Worm (Caenorhabditis elegans): ENCODE results near the gene ets-10.
A peak's percentile ranks its signal among the peaks of the same experiment; 100 is the strongest.

Gene ets-10

DNA sequence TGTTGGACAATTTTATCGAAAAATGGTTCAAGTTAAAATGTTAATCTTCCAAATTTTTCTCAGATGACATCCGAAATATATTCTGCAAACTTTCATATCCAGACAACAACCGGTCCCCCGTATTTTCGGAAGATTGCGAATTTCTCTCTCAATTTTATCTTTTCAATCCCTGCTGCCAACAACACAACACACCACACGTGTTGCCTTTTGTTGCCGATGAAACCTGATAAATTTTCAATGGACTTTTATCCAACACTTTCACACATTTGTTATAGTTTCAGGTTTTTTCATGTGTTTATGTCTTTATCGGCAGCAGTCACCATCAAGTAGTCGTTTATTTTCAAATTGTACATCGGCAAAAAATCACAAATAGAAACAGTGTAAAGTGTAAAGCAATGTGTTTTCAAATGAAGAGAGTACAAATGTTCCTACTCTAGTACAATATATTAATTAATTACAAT lies 37.7 kb upstream of the ets-10 start (continued):
- TF ChIP-seq zfp-3 (GFP tag; conservative IDR thresholded peaks at IDR 0.05): peak; percentile 72
- TF ChIP-seq ceh-20 (GFP tag; IDR thresholded peaks at IDR 0.05): 0 out of 2 replicates have a peak, but pooled peaks have one; percentile 35
- peak; percentile 19 for TF ChIP-seq pqm-1 (tag; optimal IDR thresholded peaks at IDR 0.05)
- peak; percentile 26; the same call in 1 of the 2 replicates for TF ChIP-seq dmd-6 (GFP tag; IDR thresholded peaks at IDR 0.05)
- TF ChIP-seq fkh-10 (GFP tag; optimal IDR thresholded peaks at IDR 0.05): no peak
- peak in 1 of 2 experiments; percentile 91 for TF ChIP-seq unc-62 (GFP tag; optimal IDR thresholded peaks at IDR 0.05 in 1 of 2)
- no peak for TF ChIP-seq unc-62 (tag; optimal IDR thresholded peaks at IDR 0.05)
- TF ChIP-seq nhr-102 (tag; optimal IDR thresholded peaks at IDR 0.05): peak; percentile 38
- no peak for TF ChIP-seq ces-1 (GFP tag; optimal IDR thresholded peaks at IDR 0.05)

DNA sequence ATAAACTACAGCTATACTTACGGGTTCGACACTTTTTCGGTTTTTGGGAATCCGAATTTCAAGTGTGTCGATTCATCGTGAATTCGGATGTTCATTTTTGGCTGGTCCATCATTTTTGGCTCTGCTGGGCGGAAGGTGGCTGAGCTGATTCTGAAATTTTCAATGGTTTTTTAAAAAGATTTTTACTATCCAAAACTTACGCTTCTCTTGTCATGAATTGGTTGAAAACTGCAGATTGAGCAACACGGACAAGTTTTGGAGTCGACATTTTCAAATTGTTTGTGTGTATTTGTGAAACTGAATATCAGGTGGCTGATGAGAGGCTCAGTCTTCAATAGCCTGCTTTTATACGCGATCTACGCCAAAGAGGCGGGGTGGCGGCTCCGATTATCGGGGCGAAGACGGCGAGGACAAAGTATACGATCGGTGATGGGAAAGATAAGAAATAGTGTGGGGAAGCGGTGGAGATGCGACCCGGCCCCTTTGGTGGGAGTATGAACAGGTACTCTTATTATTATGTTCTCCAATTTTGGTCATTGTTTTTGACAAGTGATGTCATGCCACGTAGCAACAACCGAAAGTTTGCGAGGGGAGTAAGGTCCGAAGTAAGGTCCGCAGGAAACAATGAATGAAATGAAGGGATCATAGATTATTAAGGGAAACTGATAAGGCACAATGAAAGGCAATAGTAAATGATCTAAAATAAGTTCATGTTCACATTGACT lies 37.0 kb upstream of the ets-10 start, which contains the start of gene F48D6.4:
Gene F48D6.4 (minus strand): TSS at position 346 of the 725 bp plus-strand sequence.
- TF ChIP-seq nhr-6 (tag; optimal IDR thresholded peaks at IDR 0.05): no peak
- peak; percentile 50; the same call in 1 of the 2 replicates for TF ChIP-seq php-3 (GFP tag; IDR thresholded peaks at IDR 0.05)
- TF ChIP-seq ama-1 (optimal IDR thresholded peaks at IDR 0.05): peak; percentile 85
- TF ChIP-seq F37D6.2 (tag; optimal IDR thresholded peaks at IDR 0.05): no peak
- peak; percentile 53 for TF ChIP-seq hlh-11 (tag; optimal IDR thresholded peaks at IDR 0.05)
- TF ChIP-seq hif-1 (tag; optimal IDR thresholded peaks at IDR 0.05): peak in 1 of 2 experiments; percentile 34
- TF ChIP-seq dve-1 (tag; optimal IDR thresholded peaks at IDR 0.05; ENCODE audit: insufficient read depth): peak; percentile 56
- peak; percentile 4 for TF ChIP-seq mes-2 (tag; optimal IDR thresholded peaks at IDR 0.05; ENCODE audit: poor library complexity, severe bottlenecking)
- TF ChIP-seq ceh-28 (tag; optimal IDR thresholded peaks at IDR 0.05): no peak
- TF ChIP-seq ceh-44 (GFP tag; IDR thresholded peaks at IDR 0.05): no peak
- 0 out of 2 replicates have a peak, but pooled peaks have one; percentile 16 for TF ChIP-seq set-16 (GFP tag; IDR thresholded peaks at IDR 0.05)
- no peak for TF ChIP-seq daf-16 (GFP tag; optimal IDR thresholded peaks at IDR 0.05)
- peak; percentile 61 for TF ChIP-seq daf-16 (tag; optimal IDR thresholded peaks at IDR 0.05)
- no peak for TF ChIP-seq attf-4 (tag; optimal IDR thresholded peaks at IDR 0.05)
- TF ChIP-seq tra-1 (GFP tag; IDR thresholded peaks at IDR 0.05): 0 out of 2 replicates have a peak, but pooled peaks have one; percentile 20
- peak in 1 of 2 experiments; percentile 42 for TF ChIP-seq unc-62 (GFP tag; optimal IDR thresholded peaks at IDR 0.05 in 1 of 2)
- no peak for TF ChIP-seq unc-62 (tag; optimal IDR thresholded peaks at IDR 0.05)

DNA sequence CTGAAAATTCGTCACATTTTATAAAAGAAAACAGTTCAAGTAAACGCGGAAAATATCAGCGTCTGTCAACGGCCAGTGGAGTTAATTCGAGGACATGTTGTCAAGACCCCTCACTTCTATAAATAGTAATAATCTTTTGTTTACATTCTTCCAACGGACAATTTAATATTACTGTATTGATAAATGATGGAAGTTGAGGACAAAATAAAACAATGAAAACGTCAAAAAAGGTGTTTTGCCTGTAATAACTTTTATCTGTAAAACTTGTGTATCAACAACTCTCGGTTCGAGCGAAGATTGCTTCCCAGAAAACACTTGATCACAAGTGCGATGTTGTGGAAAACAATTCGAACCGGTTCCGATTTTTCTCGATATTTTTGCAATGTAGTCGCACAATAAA lies 35.6 kb upstream of the ets-10 start:
- TF ChIP-seq daf-16 (GFP tag; optimal IDR thresholded peaks at IDR 0.05) (no peak), daf-16 (tag; optimal IDR thresholded peaks at IDR 0.05) (peak; percentile 100), daf-8 (GFP tag; IDR thresholded peaks at IDR 0.05) (no peak), php-3 (GFP tag; IDR thresholded peaks at IDR 0.05) (peak; percentile 94), nhr-77 (tag; optimal IDR thresholded peaks at IDR 0.05) (peak; percentile 48), nhr-48 (tag; optimal IDR thresholded peaks at IDR 0.05) (peak; percentile 28), dve-1 (tag; optimal IDR thresholded peaks at IDR 0.05; ENCODE audit: insufficient read depth) (peak; percentile 83), ztf-11 (tag; optimal IDR thresholded peaks at IDR 0.05) (no peak), T20F7.1 (GFP tag; optimal IDR thresholded peaks at IDR 0.05) (no peak), hlh-11 (tag; optimal IDR thresholded peaks at IDR 0.05) (peak; percentile 63), ceh-20 (GFP tag; IDR thresholded peaks at IDR 0.05) (0 out of 2 replicates have a peak, but pooled peaks have one; percentile 12), nhr-28 (tag; optimal IDR thresholded peaks at IDR 0.05) (peak; percentile 42), nhr-102 (tag; optimal IDR thresholded peaks at IDR 0.05) (peak; percentile 31)

DNA sequence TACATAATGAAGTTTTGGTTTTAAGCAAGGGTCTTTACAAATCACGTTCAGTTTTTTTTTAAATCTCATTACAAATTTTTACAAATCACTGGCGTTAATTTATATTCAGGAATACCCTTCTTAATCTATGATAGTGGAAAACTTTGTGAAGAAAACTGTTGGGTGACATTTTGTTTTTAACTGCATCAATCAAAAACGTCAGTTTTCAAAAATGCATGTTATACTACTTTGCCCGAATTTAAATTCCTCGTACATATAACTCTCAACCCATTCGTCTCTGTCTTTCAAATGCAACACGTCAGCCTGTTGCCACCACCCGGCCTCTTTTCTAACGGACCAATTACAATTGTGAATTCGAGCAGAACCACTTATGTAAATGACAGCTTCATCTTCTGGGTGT lies 35.0 kb upstream of the ets-10 start, which contains the start of gene hlh-13:
Gene hlh-13 (plus strand): TSS at position 301 of the 400 bp plus-strand sequence.
- no peak for TF ChIP-seq T20F7.1 (GFP tag; optimal IDR thresholded peaks at IDR 0.05)
- TF ChIP-seq pqm-1 (tag; optimal IDR thresholded peaks at IDR 0.05): no peak
- TF ChIP-seq fkh-10 (GFP tag; optimal IDR thresholded peaks at IDR 0.05): no peak
- no peak for TF ChIP-seq Y75B8A.6 (GFP tag; IDR thresholded peaks at IDR 0.05)
- TF ChIP-seq mep-1 (tag; optimal IDR thresholded peaks at IDR 0.05): no peak
- no peak for TF ChIP-seq zfp-3 (GFP tag; conservative IDR thresholded peaks at IDR 0.05)
- TF ChIP-seq unc-62 (GFP tag; optimal IDR thresholded peaks at IDR 0.05 in 1 of 2): peak in 1 of 2 experiments; percentile 68
- TF ChIP-seq unc-62 (tag; optimal IDR thresholded peaks at IDR 0.05): no peak
- no peak for TF ChIP-seq Y48G9A.11 (GFP tag; IDR thresholded peaks at IDR 0.05)
- TF ChIP-seq ceh-62 (tag; optimal IDR thresholded peaks at IDR 0.05): no peak
